Fruit fly (Drosophila melanogaster) whole organism, embryonic: ENCODE data around the gene Sbp2.

ENCODE experiments used
- Aef1 ChIP-seq: fragments of 200-800 bp; sonication (Bioruptor generic); IDR thresholded peaks from 3 replicates; pipeline ENCODE4 v1.3.6; 2022; ENCODE audit warnings: missing biosample characterization, missing genetic modification characterization
- Awh ChIP-seq: fragments of 200-800 bp; sonication (Bioruptor generic); IDR thresholded peaks from 2 replicates; pipeline ENCODE4, ENCODE4 v1.3.6; 2022; ENCODE audit warnings: missing biosample characterization, missing genetic modification characterization
- C15 ChIP-seq: fragments of 200-800 bp; sonication (Bioruptor generic); IDR thresholded peaks from 3 replicates; pipeline ENCODE4 v1.3.6; 2022; ENCODE audit warnings: missing biosample characterization, missing genetic modification characterization
- CG10147 ChIP-seq: fragments of 200-800 bp; sonication (Bioruptor generic); optimal IDR thresholded peaks from 2 replicates; lab custom pipeline; 2019; ENCODE audit warnings: missing biosample characterization, mild to moderate bottlenecking, missing genetic modification characterization, moderate library complexity
- CG10267 ChIP-seq: fragments of 200-800 bp; sonication (Bioruptor generic); optimal IDR thresholded peaks from 2 replicates; lab custom pipeline; 2018; ENCODE audit warnings: missing biosample characterization, mild to moderate bottlenecking, missing genetic modification characterization, moderate library complexity
- CG10321 ChIP-seq: fragments of 200-800 bp; sonication (Bioruptor generic); IDR thresholded peaks from 2 replicates; pipeline ENCODE4 v1.3.6; 2022; ENCODE audit warnings: missing biosample characterization, missing genetic modification characterization
- CG11093 ChIP-seq: fragments of 200-800 bp; sonication (Bioruptor generic); IDR thresholded peaks from 3 replicates; pipeline ENCODE4 v1.3.6; 2022; ENCODE audit warnings: missing biosample characterization, missing genetic modification characterization
- CG11723 ChIP-seq: fragments of 200-800 bp; sonication (Bioruptor generic); optimal IDR thresholded peaks from 2 replicates; lab custom pipeline; 2017; ENCODE audit warnings: missing biosample characterization, mild to moderate bottlenecking, missing genetic modification characterization
- CG13624 ChIP-seq: fragments of 200-800 bp; sonication (Bioruptor generic); optimal IDR thresholded peaks from 2 replicates; lab custom pipeline; 2016; ENCODE audit warnings: missing biosample characterization, missing genetic modification characterization
- CG14014 ChIP-seq: fragments of 200-800 bp; sonication (Bioruptor generic); IDR thresholded peaks from 2 replicates; pipeline ENCODE4 v1.3.6; 2022; ENCODE audit warnings: missing biosample characterization, missing genetic modification characterization
- CG15696 ChIP-seq: fragments of 200-800 bp; sonication (Bioruptor generic); optimal IDR thresholded peaks from 2 replicates; lab custom pipeline; 2019; ENCODE audit warnings: missing biosample characterization, mild to moderate bottlenecking, missing genetic modification characterization, moderate library complexity
- CG1792 ChIP-seq: fragments of 200-800 bp; sonication (Bioruptor generic); optimal IDR thresholded peaks from 2 replicates; lab custom pipeline; 2016; ENCODE audit warnings: missing biosample characterization, missing genetic modification characterization
- CG18599 ChIP-seq: fragments of 200-800 bp; sonication (Bioruptor generic); optimal IDR thresholded peaks from 3 replicates; lab custom pipeline; 2017; ENCODE audit warnings: missing biosample characterization, missing genetic modification characterization, mild to moderate bottlenecking, moderate library complexity, missing genetic modification reagents
- CG18764 ChIP-seq: fragments of 200-800 bp; sonication (Bioruptor generic); optimal IDR thresholded peaks from 3 replicates; lab custom pipeline; 2016; ENCODE audit warnings: missing biosample characterization, missing genetic modification characterization
- CG2875 ChIP-seq: fragments of 200-800 bp; sonication (Bioruptor generic); optimal IDR thresholded peaks from 2 replicates; lab custom pipeline; 2017; ENCODE audit warnings: missing biosample characterization, mild to moderate bottlenecking, missing genetic modification characterization, missing genetic modification reagents
- CG32772 ChIP-seq: fragments of 200-800 bp; sonication (Bioruptor generic); IDR thresholded peaks from 2 replicates; pipeline ENCODE4 v1.3.6; 2022; ENCODE audit warnings: missing biosample characterization, missing genetic modification characterization
- CG3838 ChIP-seq: fragments of 200-800 bp; sonication (Bioruptor generic); optimal IDR thresholded peaks from 3 replicates; lab custom pipeline; 2016; ENCODE audit warnings: missing biosample characterization, missing genetic modification characterization
- CG8089 ChIP-seq: fragments of 200-800 bp; sonication (Bioruptor generic); optimal IDR thresholded peaks from 3 replicates; lab custom pipeline; 2016; ENCODE audit warnings: missing biosample characterization, missing genetic modification characterization
- CG8281 ChIP-seq: fragments of 200-800 bp; sonication (Bioruptor generic); optimal IDR thresholded peaks from 2 replicates; lab custom pipeline; 2018; ENCODE audit warnings: missing biosample characterization, mild to moderate bottlenecking, missing genetic modification characterization, moderate library complexity
- CHES-1-like ChIP-seq: fragments of 200-800 bp; sonication (Bioruptor generic); optimal IDR thresholded peaks from 2 replicates; lab custom pipeline; 2016; ENCODE audit warnings: missing biosample characterization, missing genetic modification characterization
- D19A ChIP-seq: fragments of 200-800 bp; optimal IDR thresholded peaks from 3 replicates; lab custom pipeline; 2019; ENCODE audit warnings: missing biosample characterization, mild to moderate bottlenecking, missing genetic modification characterization, moderate library complexity
- D19B ChIP-seq: fragments of 200-800 bp; sonication (Bioruptor generic); optimal IDR thresholded peaks from 2 replicates; lab custom pipeline; 2017; ENCODE audit warnings: missing biosample characterization, mild to moderate bottlenecking, missing genetic modification characterization
- Ets97D ChIP-seq: fragments of 200-800 bp; sonication (Bioruptor generic); optimal IDR thresholded peaks from 3 replicates; lab custom pipeline; 2016; ENCODE audit warnings: missing biosample characterization, missing genetic modification characterization
- HLH3B ChIP-seq: fragments of 200-800 bp; sonication (Bioruptor generic); IDR thresholded peaks from 2 replicates; pipeline ENCODE4 v1.3.6; 2022; ENCODE audit warnings: missing biosample characterization, missing genetic modification characterization
- HLH54F ChIP-seq: fragments of 200-800 bp; sonication (Bioruptor generic); optimal IDR thresholded peaks from 3 replicates; lab custom pipeline; 2016; ENCODE audit warnings: missing biosample characterization, missing genetic modification characterization
- Lim3 ChIP-seq: fragments of 200-800 bp; sonication (Bioruptor generic); IDR thresholded peaks from 2 replicates; pipeline ENCODE4 v1.3.6; 2022; ENCODE audit warnings: missing biosample characterization, missing genetic modification characterization
- Med ChIP-seq: fragments of 200-800 bp; sonication (Bioruptor generic); peaks from one replicate; lab custom pipeline; 2016; ENCODE audit warnings: missing biosample characterization, missing genetic modification characterization, mild to moderate bottlenecking, inconsistent platforms, moderate library complexity
- Trl ChIP-seq, 3 experiments: fragments of >200 bp in 2 of 3; fragments of 200-800 bp in 1 of 3; sonication (Bioruptor generic) in 1 of 3; optimal IDR thresholded peaks; 2 replicates in 1 of 3; 3 replicates in 2 of 3; lab custom pipeline; 2016 to 2017; ENCODE audit warnings: missing biosample characterization in 1 of 3, missing genetic modification characterization in 1 of 3
- ara ChIP-seq: fragments of 200-800 bp; sonication (Bioruptor generic); IDR thresholded peaks from 2 replicates; pipeline ENCODE4 v1.3.6; 2022; ENCODE audit warnings: missing biosample characterization, missing genetic modification characterization
- ash1 ChIP-seq: fragments of 200-800 bp; sonication (Bioruptor generic); optimal IDR thresholded peaks from 2 replicates; lab custom pipeline; 2018; ENCODE audit warnings: missing biosample characterization, mild to moderate bottlenecking, missing genetic modification characterization
- cato ChIP-seq: fragments of 200-800 bp; sonication (Bioruptor generic); optimal IDR thresholded peaks from 2 replicates; lab custom pipeline; 2016; ENCODE audit warnings: missing biosample characterization, missing genetic modification characterization, borderline replicate concordance
- crc ChIP-seq: fragments of 200-800 bp; sonication (Bioruptor generic); optimal IDR thresholded peaks from 2 replicates; lab custom pipeline; 2016; ENCODE audit warnings: missing biosample characterization, missing genetic modification characterization
- dysf ChIP-seq: fragments of 200-800 bp; sonication (Bioruptor generic); IDR thresholded peaks from 3 replicates; pipeline ENCODE4 v1.3.6; 2022; ENCODE audit warnings: missing biosample characterization, missing genetic modification characterization
- gcm2 ChIP-seq: fragments of 200-800 bp; sonication (Bioruptor generic); optimal IDR thresholded peaks from 2 replicates; lab custom pipeline; 2016; ENCODE audit warnings: missing biosample characterization, missing genetic modification characterization
- gfzf ChIP-seq: fragments of 200-800 bp; sonication (Bioruptor generic); optimal IDR thresholded peaks from 2 replicates; lab custom pipeline; 2016; ENCODE audit warnings: missing biosample characterization, mild to moderate bottlenecking, missing genetic modification characterization, moderate library complexity
- grau ChIP-seq: fragments of 200-800 bp; optimal IDR thresholded peaks from 3 replicates; lab custom pipeline; 2019; ENCODE audit warnings: missing biosample characterization, mild to moderate bottlenecking, missing genetic modification characterization, moderate library complexity
- hbn ChIP-seq: fragments of 200-800 bp; sonication (Bioruptor generic); IDR thresholded peaks from 2 replicates; pipeline ENCODE4 v1.3.6; 2022; ENCODE audit warnings: missing biosample characterization, missing genetic modification characterization; ENCODE audit not compliant: partially characterized antibody
- lov ChIP-seq, 2 experiments: fragments of 200-800 bp in 1 of 2; fragments of >200 bp in 1 of 2; sonication (Bioruptor generic) in 1 of 2; IDR thresholded peaks in 1 of 2; optimal IDR thresholded peaks in 1 of 2; 2 replicates in 1 of 2; 3 replicates in 1 of 2; pipeline versions ENCODE4 v1.3.6 to Lab custom; 2017 to 2022; ENCODE audit warnings: missing biosample characterization in 1 of 2, missing genetic modification characterization in 1 of 2
- maf-S ChIP-seq: fragments of 200-800 bp; sonication (Bioruptor generic); optimal IDR thresholded peaks from 2 replicates; lab custom pipeline; 2016; ENCODE audit warnings: missing biosample characterization, missing genetic modification characterization
- mirr ChIP-seq: fragments of 200-800 bp; sonication (Bioruptor generic); optimal IDR thresholded peaks from 3 replicates; lab custom pipeline; 2018; ENCODE audit warnings: missing biosample characterization, mild to moderate bottlenecking, missing genetic modification characterization
- nmo ChIP-seq: fragments of 200-800 bp; sonication (Bioruptor generic); optimal IDR thresholded peaks from 2 replicates; lab custom pipeline; 2018; ENCODE audit warnings: missing biosample characterization, mild to moderate bottlenecking, missing genetic modification characterization, moderate library complexity
- pan ChIP-seq, 4 experiments: fragments of >200 bp in 3 of 4; fragments of 200-800 bp in 1 of 4; sonication (Bioruptor generic) in 1 of 4; optimal IDR thresholded peaks in 3 of 4; IDR thresholded peaks in 1 of 4; 2 replicates each; pipeline versions ENCODE4 v1.3.6 to Lab custom; 2017 to 2022; ENCODE audit warnings: missing biosample characterization in 2 of 4, missing genetic modification characterization in 2 of 4, mixed read lengths in 1 of 4
- pfk ChIP-seq: fragments of 200-800 bp; sonication (Bioruptor generic); optimal IDR thresholded peaks from 2 replicates; lab custom pipeline; 2018; ENCODE audit warnings: missing biosample characterization, mild to moderate bottlenecking, missing genetic modification characterization, moderate library complexity
- row ChIP-seq: fragments of 200-800 bp; sonication (Bioruptor generic); IDR thresholded peaks from 3 replicates; pipeline ENCODE4 v1.3.6; 2022; ENCODE audit warnings: missing biosample characterization, missing genetic modification characterization
- run ChIP-seq: fragments of 200-800 bp; sonication (Bioruptor generic); optimal IDR thresholded peaks from 3 replicates; lab custom pipeline; 2018; ENCODE audit warnings: missing biosample characterization, mild to moderate bottlenecking, missing genetic modification characterization
- unpg ChIP-seq: fragments of 200-800 bp; sonication (Bioruptor generic); optimal IDR thresholded peaks from 3 replicates; lab custom pipeline; 2018; ENCODE audit warnings: missing biosample characterization, mild to moderate bottlenecking, missing genetic modification characterization, moderate library complexity
- yki ChIP-seq: fragments of >200 bp; optimal IDR thresholded peaks from 3 replicates; lab custom pipeline; 2018

Gene Sbp2

dm6 chr3L:8299224-8300130, 4.5 kb upstream of the Sbp2 start, which contains the start of the genes Arl5 and CG13671:
Arl5 (minus strand) TSS chr3L:8299839.
CG13671 (plus strand) TSS chr3L:8300064.
- TF ChIP-seq nmo (GFP tag; lab: Kevin White, UChicago) (peak; percentile 81), gfzf (GFP tag; lab: Kevin White, UChicago) (peak; percentile 44), HLH54F (peak; percentile 56), CG10321 (0 out of 2 replicates have a peak, but pooled peaks have one; percentile 28), Trl (optimal IDR thresholded peaks at IDR 0.05; lab: Kevin White, UChicago) (no peak), Trl (GFP tag; optimal IDR thresholded peaks at IDR 0.05; lab: Kevin White, UChicago) (peak; percentile 59), CG2875 (GFP tag; lab: Kevin White, UChicago) (peak; percentile 50), CG11723 (GFP tag; lab: Kevin White, UChicago) (peak; percentile 45), hbn (peak; percentile 73), CG10267 (peak; percentile 97), maf-S (GFP tag; lab: Kevin White, UChicago) (peak; percentile 55), CG13624 (peak; percentile 42), CG18764 (peak; percentile 81), grau (tag; lab: Kevin White, UChicago) (peak; percentile 65), CG18599 (GFP tag; lab: Kevin White, UChicago) (peak; percentile 83), Aef1 (GFP tag; lab: Robert Waterston, UW) (peak; percentile 66), CG15696 (peak; percentile 43), D19B (peak; percentile 15), D19A (tag; lab: Kevin White, UChicago) (no peak), Awh (GFP tag; lab: Robert Waterston, UW) (peak; percentile 27; the same call in 1 of the 2 replicates), run (tag; lab: Kevin White, UChicago) (no peak), CG3838 (GFP tag; lab: Kevin White, UChicago) (no peak), crc (no peak), Med (GFP tag; lab: Kevin White, UChicago) (peak; percentile 92), C15 (GFP tag; lab: Robert Waterston, UW) (peak; percentile 64; the same call in 1 of the 3 replicates), pan (optimal IDR thresholded peaks at IDR 0.05; lab: Kevin White, UChicago) (no peak), pan (GFP tag; optimal IDR thresholded peaks at IDR 0.05 in 1 of 2, IDR thresholded peaks at IDR 0.05 in 1 of 2) (peak in 1 of 2 experiments; percentile 81), CHES-1-like (GFP tag; lab: Kevin White, UChicago) (peak; percentile 23), lov (optimal IDR thresholded peaks at IDR 0.05; lab: Kevin White, UChicago) (no peak), lov (GFP tag; IDR thresholded peaks at IDR 0.05; lab: Robert Waterston, UW) (no peak), dysf (GFP tag; lab: Robert Waterston, UW) (peak; percentile 74), HLH3B (peak; percentile 79), gcm2 (peak; percentile 47), mirr (GFP tag; lab: Kevin White, UChicago) (peak; percentile 27), yki (no peak), row (GFP tag; lab: Robert Waterston, UW) (peak; percentile 68), ara (peak; percentile 67; the same call in 1 of the 2 replicates), CG1792 (peak; percentile 54), cato (GFP tag; lab: Kevin White, UChicago) (peak; percentile 74), CG14014 (GFP tag; lab: Robert Waterston, UW) (peak; percentile 76), CG8281 (no peak), Lim3 (GFP tag; lab: Robert Waterston, UW) (no peak), pfk (GFP tag; lab: Kevin White, UChicago) (no peak), ash1 (no peak), unpg (GFP tag; lab: Kevin White, UChicago) (peak; percentile 78), Ets97D (GFP tag; lab: Kevin White, UChicago) (peak; percentile 77), CG32772 (peak; percentile 83), CG10147 (GFP tag; lab: Kevin White, UChicago) (peak; percentile 63), CG8089 (peak; percentile 24), CG11093 (GFP tag; lab: Robert Waterston, UW) (peak; percentile 63)
